In genomic region chrX:9899426-9900131, ce11 we compare ENCODE assay signal across 1 worm cellular context.
TF ChIP-seq lines count a peak whose summit lies in the region.

phf-34 (minus strand) TSS chrX:9899476.

TF ChIP-seq in whole organism, L1 larva, 84 proteins besides CTCF, POLR2A, EP300 and RAD21 (continued from another document):
- TF ChIP-seq lin-39 (tag; optimal IDR thresholded peaks at IDR 0.05; lab: Kevin White, UChicago) (no peak), nhr-77 (tag; optimal IDR thresholded peaks at IDR 0.05; lab: Kevin White, UChicago) (no peak), efl-3 (GFP tag; optimal IDR thresholded peaks at IDR 0.05; lab: Kevin White, UChicago) (no peak), hlh-4 (tag; optimal IDR thresholded peaks at IDR 0.05; lab: Kevin White, UChicago) (no peak), zag-1 (tag; optimal IDR thresholded peaks at IDR 0.05; lab: Kevin White, UChicago) (no peak), fkh-4 (tag; optimal IDR thresholded peaks at IDR 0.05; lab: Kevin White, UChicago; ENCODE audit: borderline replicate concordance) (no peak), unc-62 (GFP tag; optimal IDR thresholded peaks at IDR 0.05; lab: Kevin White, UChicago) (no peak), C04F5.9 (tag; optimal IDR thresholded peaks at IDR 0.05; lab: Kevin White, UChicago) (no peak), unc-86 (tag; optimal IDR thresholded peaks at IDR 0.05; lab: Kevin White, UChicago) (peak; percentile 19), skn-1 (tag; optimal IDR thresholded peaks at IDR 0.05; lab: Kevin White, UChicago) (no peak), sptf-1 (tag; optimal IDR thresholded peaks at IDR 0.05; lab: Kevin White, UChicago) (no peak), rnt-1 (tag; optimal IDR thresholded peaks at IDR 0.05; lab: Kevin White, UChicago) (no peak), dpl-1 (GFP tag; optimal IDR thresholded peaks at IDR 0.05; lab: Kevin White, UChicago) (peak in 1 of 3 experiments; percentile 25), ztf-4 (tag; optimal IDR thresholded peaks at IDR 0.05; lab: Kevin White, UChicago) (no peak), ceh-82 (tag; optimal IDR thresholded peaks at IDR 0.05; lab: Kevin White, UChicago) (peak in 2 of 3 experiments; percentile 31 to 57), sup-37 (GFP tag; optimal IDR thresholded peaks at IDR 0.05; lab: Kevin White, UChicago) (no peak), lin-15B (tag; optimal IDR thresholded peaks at IDR 0.05; lab: Kevin White, UChicago) (no peak), unc-98 (GFP tag; IDR thresholded peaks at IDR 0.05; lab: Robert Waterston, UW) (no peak), fos-1 (tag; optimal IDR thresholded peaks at IDR 0.05; lab: Kevin White, UChicago) (no peak), isw-1 (GFP tag; IDR thresholded peaks at IDR 0.05; lab: Robert Waterston, UW) (no peak), nhr-85 (tag; lab: Kevin White, UChicago) (peak; percentile 55), mdl-1 (tag; optimal IDR thresholded peaks at IDR 0.05; lab: Kevin White, UChicago) (peak in 1 of 2 experiments; percentile 44), fkh-10 (GFP tag; optimal IDR thresholded peaks at IDR 0.05; lab: Kevin White, UChicago) (peak; percentile 54), nhr-20 (tag; optimal IDR thresholded peaks at IDR 0.05; lab: Kevin White, UChicago) (peak; percentile 39), fkh-8 (tag; optimal IDR thresholded peaks at IDR 0.05; lab: Kevin White, UChicago) (peak; percentile 63), elt-2 (tag; optimal IDR thresholded peaks at IDR 0.05; lab: Kevin White, UChicago) (no peak), lin-14 (GFP tag; optimal IDR thresholded peaks at IDR 0.05; lab: Kevin White, UChicago) (peak; percentile 88), snpc-4 (tag; optimal IDR thresholded peaks at IDR 0.05; lab: Kevin White, UChicago) (peak; percentile 32), egl-27 (tag; optimal IDR thresholded peaks at IDR 0.05; lab: Kevin White, UChicago) (no peak), pqm-1 (tag; optimal IDR thresholded peaks at IDR 0.05; lab: Kevin White, UChicago) (no peak), pax-3 (tag; optimal IDR thresholded peaks at IDR 0.05; lab: Kevin White, UChicago) (no peak), lin-35 (GFP tag; optimal IDR thresholded peaks at IDR 0.05; lab: Kevin White, UChicago) (peak; percentile 17 to 26), blmp-1 (tag; optimal IDR thresholded peaks at IDR 0.05; lab: Kevin White, UChicago) (peak; percentile 73), swsn-7 (tag; optimal IDR thresholded peaks at IDR 0.05; lab: Kevin White, UChicago) (peak; percentile 54), sox-4 (tag; optimal IDR thresholded peaks at IDR 0.05; lab: Kevin White, UChicago) (no peak), dsc-1 (tag; optimal IDR thresholded peaks at IDR 0.05; lab: Kevin White, UChicago) (peak; percentile 9), nhr-19 (GFP tag; conservative IDR thresholded peaks at IDR 0.05; lab: Robert Waterston, UW) (no peak; the same call in 1 of the 2 replicates), elt-3 (tag; optimal IDR thresholded peaks at IDR 0.05; lab: Kevin White, UChicago) (no peak), C16A3.4 (tag; optimal IDR thresholded peaks at IDR 0.05; lab: Kevin White, UChicago) (peak; percentile 38), alr-1 (tag; optimal IDR thresholded peaks at IDR 0.05; lab: Kevin White, UChicago; ENCODE audit: borderline replicate concordance) (no peak), ama-1 (optimal IDR thresholded peaks at IDR 0.05; lab: Kevin White, UChicago) (no peak), xbp-1 (tag; optimal IDR thresholded peaks at IDR 0.05; lab: Kevin White, UChicago) (peak; percentile 26), nhr-11 (tag; optimal IDR thresholded peaks at IDR 0.05; lab: Kevin White, UChicago) (no peak), vab-15 (tag; optimal IDR thresholded peaks at IDR 0.05; lab: Kevin White, UChicago) (no peak), grh-1 (GFP tag; IDR thresholded peaks at IDR 0.05; lab: Robert Waterston, UW) (no peak), egl-13 (tag; optimal IDR thresholded peaks at IDR 0.05; lab: Kevin White, UChicago) (peak; percentile 13), nhr-47 (tag; optimal IDR thresholded peaks at IDR 0.05; lab: Kevin White, UChicago) (peak; percentile 54), ceh-90 (tag; optimal IDR thresholded peaks at IDR 0.05; lab: Kevin White, UChicago) (no peak), ceh-8 (GFP tag; optimal IDR thresholded peaks at IDR 0.05; lab: Kevin White, UChicago) (no peak), aha-1 (tag; optimal IDR thresholded peaks at IDR 0.05; lab: Kevin White, UChicago) (no peak), unc-130 (tag; optimal IDR thresholded peaks at IDR 0.05; lab: Kevin White, UChicago) (no peak), hlh-17 (GFP tag; optimal IDR thresholded peaks at IDR 0.05; lab: Kevin White, UChicago; ENCODE audit: borderline replicate concordance) (no peak), tlp-1 (tag; optimal IDR thresholded peaks at IDR 0.05; lab: Kevin White, UChicago) (no peak), snu-23 (GFP tag; optimal IDR thresholded peaks at IDR 0.05; lab: Kevin White, UChicago) (peak; percentile 72), Y116A8C.19 (tag; optimal IDR thresholded peaks at IDR 0.05; lab: Kevin White, UChicago; ENCODE audit: borderline replicate concordance) (no peak), nhr-76 (tag; optimal IDR thresholded peaks at IDR 0.05; lab: Kevin White, UChicago) (no peak), mep-1 (tag; optimal IDR thresholded peaks at IDR 0.05; lab: Kevin White, UChicago) (peak; percentile 68), zip-4 (GFP tag; optimal IDR thresholded peaks at IDR 0.05; lab: Kevin White, UChicago) (no peak), hpl-2 (GFP tag; optimal IDR thresholded peaks at IDR 0.05; lab: Kevin White, UChicago) (no peak), lsy-2 (tag; optimal IDR thresholded peaks at IDR 0.05; lab: Kevin White, UChicago) (peak; percentile 14 to 52), lin-13 (GFP tag; optimal IDR thresholded peaks at IDR 0.05; lab: Kevin White, UChicago) (no peak), nhr-237 (tag; optimal IDR thresholded peaks at IDR 0.05; lab: Kevin White, UChicago) (no peak), ets-5 (GFP tag; IDR thresholded peaks at IDR 0.05; lab: Robert Waterston, UW) (no peak), nhr-71 (tag; optimal IDR thresholded peaks at IDR 0.05; lab: Kevin White, UChicago) (peak; percentile 64), mab-9 (GFP tag; IDR thresholded peaks at IDR 0.05; lab: Robert Waterston, UW) (no peak), ztf-11 (tag; optimal IDR thresholded peaks at IDR 0.05; lab: Kevin White, UChicago) (no peak), nhr-12 (tag; optimal IDR thresholded peaks at IDR 0.05; lab: Kevin White, UChicago) (no peak)
